Fruit fly (Drosophila melanogaster) Kc167 (cell line): Measurements from ENCODE around the gene CheB98a.

ENCODE experiments used
- Myc ChIP-seq: fragments of >200 bp; optimal IDR thresholded peaks from 2 replicates; lab custom pipeline; 2017; ENCODE audit warnings: missing external identifiers
- Sin3A ChIP-seq: fragments of >200 bp; optimal IDR thresholded peaks from 2 replicates; lab custom pipeline; 2018; ENCODE audit warnings: missing external identifiers
- h ChIP-seq: fragments of >200 bp; optimal IDR thresholded peaks from 3 replicates; lab custom pipeline; 2018; ENCODE audit warnings: missing external identifiers
- insv ChIP-seq: fragments of >200 bp; optimal IDR thresholded peaks from 3 replicates; lab custom pipeline; 2018; ENCODE audit warnings: missing external identifiers
- psq ChIP-seq: fragments of >200 bp; optimal IDR thresholded peaks from 2 replicates; lab custom pipeline; 2017; ENCODE audit warnings: missing external identifiers
- ttk ChIP-seq: sonication (Bioruptor generic); optimal IDR thresholded peaks from 2 replicates; lab custom pipeline; 2017; ENCODE audit warnings: missing external identifiers

- TF ChIP-seq Sin3A (lab: Kevin White, UChicago): no peak
- TF ChIP-seq Myc: no peak
- no peak for TF ChIP-seq insv (lab: Kevin White, UChicago)
- no peak for TF ChIP-seq h (lab: Kevin White, UChicago)
- TF ChIP-seq psq: no peak
- TF ChIP-seq ttk (lab: Kevin White, UChicago): no peak
Observed at dm6 chr3R:28775703-28776102, 30.8 kb upstream of the CheB98a start.
